Fruit fly (Drosophila melanogaster): ENCODE data around the gene tnc.

tnc gene

dm6 chr3R:25069569-25069968, 85.4 kb downstream of the tnc start, which contains the start of the genes Stt3B and CG11839 (continued):
- TF ChIP-seq CG11723 (GFP tag; optimal IDR thresholded peaks at IDR 0.05): no peak
- no peak for TF ChIP-seq CG6175 (GFP tag; IDR thresholded peaks at IDR 0.05)
- peak; percentile 58; the same call in 2 of the 3 replicates for TF ChIP-seq ken (GFP tag; IDR thresholded peaks at IDR 0.05)
- TF ChIP-seq CG32772 (GFP tag; IDR thresholded peaks at IDR 0.05): no peak
- peak; percentile 79 for TF ChIP-seq HLH54F (GFP tag; optimal IDR thresholded peaks at IDR 0.05)
- no peak for TF ChIP-seq CG11560 (tag; IDR thresholded peaks at IDR 0.05)
- TF ChIP-seq HmgZ (tag; optimal IDR thresholded peaks at IDR 0.05): peak; percentile 89
- TF ChIP-seq ro (GFP tag; IDR thresholded peaks at IDR 0.05): no peak
- TF ChIP-seq CG42726 (GFP tag; IDR thresholded peaks at IDR 0.05; ENCODE audit: partially characterized antibody): peak; percentile 89; the same call in 1 of the 2 replicates
- no peak for TF ChIP-seq scrt (GFP tag; optimal IDR thresholded peaks at IDR 0.05)
- TF ChIP-seq Opbp (GFP tag; IDR thresholded peaks at IDR 0.05; ENCODE audit: partially characterized antibody): peak; percentile 82
- no peak for TF ChIP-seq Hr39 (optimal IDR thresholded peaks at IDR 0.05)
- peak; percentile 92 for TF ChIP-seq zfh2 (GFP tag; optimal IDR thresholded peaks at IDR 0.05)
- TF ChIP-seq gsb-n (tag; optimal IDR thresholded peaks at IDR 0.05): no peak
- TF ChIP-seq Six4 (GFP tag; optimal IDR thresholded peaks at IDR 0.05): peak; percentile 74
- TF ChIP-seq bsh (GFP tag; optimal IDR thresholded peaks at IDR 0.05): no peak
- no peak for TF ChIP-seq eyg (GFP tag; optimal IDR thresholded peaks at IDR 0.05)
- no peak for TF ChIP-seq CG4360 (GFP tag; IDR thresholded peaks at IDR 0.05)
- TF ChIP-seq caup (GFP tag; optimal IDR thresholded peaks at IDR 0.05; ENCODE audit: severe bottlenecking): no peak
- TF ChIP-seq slbo (GFP tag; IDR thresholded peaks at IDR 0.05): no peak; the same call in 1 of the 2 replicates
- no peak for TF ChIP-seq CG13123 (GFP tag; optimal IDR thresholded peaks at IDR 0.05)
- TF ChIP-seq Adf1 (GFP tag; IDR thresholded peaks at IDR 0.05): no peak
- no peak; the same call in 2 of the 3 replicates for TF ChIP-seq zen2 (GFP tag; IDR thresholded peaks at IDR 0.05; ENCODE audit: partially characterized antibody)
- TF ChIP-seq CG15269 (tag; optimal IDR thresholded peaks at IDR 0.05): no peak
- TF ChIP-seq usp (GFP tag; optimal IDR thresholded peaks at IDR 0.05): no peak
- peak; percentile 39 for TF ChIP-seq CG9797 (GFP tag; optimal IDR thresholded peaks at IDR 0.05)
- TF ChIP-seq CG2199 (GFP tag; IDR thresholded peaks at IDR 0.05): 0 out of 3 replicates have a peak, but pooled peaks have one; percentile 29
- peak; percentile 73 for TF ChIP-seq lbe (GFP tag; optimal IDR thresholded peaks at IDR 0.05)
- no peak for TF ChIP-seq CkIIα-i1 (GFP tag; IDR thresholded peaks at IDR 0.05)
- peak in 1 of 2 experiments; percentile 81 for TF ChIP-seq Hr51 (GFP tag; optimal IDR thresholded peaks at IDR 0.05)
- TF ChIP-seq tin (GFP tag; optimal IDR thresholded peaks at IDR 0.05): peak; percentile 78
- no peak for TF ChIP-seq wek (GFP tag; optimal IDR thresholded peaks at IDR 0.05)
- TF ChIP-seq Chrac-16 (GFP tag; optimal IDR thresholded peaks at IDR 0.05): peak; percentile 75
- TF ChIP-seq Atf6 (GFP tag; IDR thresholded peaks at IDR 0.05): peak; percentile 62; the same call in 1 of the 2 replicates
- no peak for TF ChIP-seq CG10147 (GFP tag; optimal IDR thresholded peaks at IDR 0.05)
- TF ChIP-seq bab2 (GFP tag; optimal IDR thresholded peaks at IDR 0.05): peak; percentile 72
- peak; percentile 73 for TF ChIP-seq grau (tag; optimal IDR thresholded peaks at IDR 0.05)
- TF ChIP-seq dimm (GFP tag; IDR thresholded peaks at IDR 0.05): no peak
- peak; percentile 82 for TF ChIP-seq jumu (GFP tag; optimal IDR thresholded peaks at IDR 0.05)
- TF ChIP-seq tll (GFP tag; optimal IDR thresholded peaks at IDR 0.05): peak in 1 of 2 experiments; percentile 35
- TF ChIP-seq CG7556 (GFP tag; optimal IDR thresholded peaks at IDR 0.05): no peak
- peak; percentile 96 for TF ChIP-seq Med (GFP tag)
- peak; percentile 69 for TF ChIP-seq CG1602 (GFP tag; optimal IDR thresholded peaks at IDR 0.05)
- no peak for TF ChIP-seq HLHmδ (GFP tag; optimal IDR thresholded peaks at IDR 0.05)
- TF ChIP-seq tx (GFP tag; optimal IDR thresholded peaks at IDR 0.05): peak; percentile 78
- peak; percentile 74 for TF ChIP-seq CG9727 (GFP tag; optimal IDR thresholded peaks at IDR 0.05)
- TF ChIP-seq H2.0 (GFP tag; IDR thresholded peaks at IDR 0.05): no peak; the same call in 1 of the 2 replicates
- no peak for TF ChIP-seq CG3838 (GFP tag; optimal IDR thresholded peaks at IDR 0.05)
- TF ChIP-seq CG18599 (GFP tag; optimal IDR thresholded peaks at IDR 0.05): no peak
- no peak for TF ChIP-seq CG6254 (GFP tag; optimal IDR thresholded peaks at IDR 0.05)
- TF ChIP-seq CG13287 (GFP tag; IDR thresholded peaks at IDR 0.05; ENCODE audit: partially characterized antibody): peak; percentile 96
